Fruit fly (Drosophila melanogaster) whole organism, embryonic: ENCODE measurements around the gene CG7378.

Experiments used
- Aef1 ChIP-seq: fragments of 200-800 bp; sonication (Bioruptor generic); IDR thresholded peaks from 3 replicates; pipeline ENCODE4 v1.3.6; 2022; ENCODE audit warnings: missing biosample characterization, missing genetic modification characterization
- CG1024 ChIP-seq: fragments of 200-800 bp; sonication (Bioruptor generic); IDR thresholded peaks from 2 replicates; pipeline ENCODE4 v1.3.6; 2022; ENCODE audit warnings: missing biosample characterization, missing genetic modification characterization
- CG10959 ChIP-seq: fragments of 200-800 bp; sonication (Bioruptor generic); IDR thresholded peaks from 2 replicates; pipeline ENCODE4 v1.3.6; 2022; ENCODE audit warnings: missing biosample characterization, missing genetic modification characterization
- CG11456 ChIP-seq: fragments of 200-800 bp; sonication (Bioruptor generic); IDR thresholded peaks from 3 replicates; pipeline ENCODE4 v1.3.6; 2022; ENCODE audit warnings: missing biosample characterization, missing genetic modification characterization
- CG12236 ChIP-seq: fragments of 200-800 bp; sonication (Bioruptor generic); optimal IDR thresholded peaks from 2 replicates; lab custom pipeline; 2016; ENCODE audit warnings: missing biosample characterization, missing genetic modification characterization
- CG12942 ChIP-seq: fragments of 200-800 bp; sonication (Bioruptor generic); optimal IDR thresholded peaks from 3 replicates; lab custom pipeline; 2016; ENCODE audit warnings: missing biosample characterization, missing genetic modification characterization
- CG1647 ChIP-seq: fragments of 200-800 bp; sonication (Bioruptor generic); optimal IDR thresholded peaks from 3 replicates; lab custom pipeline; 2016; ENCODE audit warnings: missing biosample characterization, missing genetic modification characterization
- CG16813 ChIP-seq: fragments of 200-800 bp; sonication (Bioruptor generic); IDR thresholded peaks from 3 replicates; pipeline ENCODE4 v1.3.6; 2022; ENCODE audit warnings: missing biosample characterization, missing genetic modification characterization; ENCODE audit not compliant: partially characterized antibody
- CG17612 ChIP-seq: fragments of 200-800 bp; sonication (Bioruptor generic); IDR thresholded peaks from 2 replicates; pipeline ENCODE4 v1.3.6; 2022; ENCODE audit warnings: missing biosample characterization, missing genetic modification characterization
- CG17829 ChIP-seq: fragments of 200-800 bp; optimal IDR thresholded peaks from 2 replicates; lab custom pipeline; 2019; ENCODE audit warnings: missing biosample characterization, mild to moderate bottlenecking, missing genetic modification characterization, moderate library complexity
- CG18011 ChIP-seq: fragments of 200-800 bp; sonication (Bioruptor generic); optimal IDR thresholded peaks from 2 replicates; lab custom pipeline; 2017; ENCODE audit warnings: missing biosample characterization, missing genetic modification characterization, mild to moderate bottlenecking, moderate library complexity, missing genotype
- CG18262 ChIP-seq: fragments of 200-800 bp; optimal IDR thresholded peaks from 3 replicates; lab custom pipeline; 2019; ENCODE audit warnings: missing biosample characterization, mild to moderate bottlenecking, missing genetic modification characterization, moderate library complexity
- CG3407 ChIP-seq: fragments of 200-800 bp; sonication (Bioruptor generic); optimal IDR thresholded peaks from 2 replicates; lab custom pipeline; 2018; ENCODE audit warnings: missing biosample characterization, mild to moderate bottlenecking, missing genetic modification characterization
- CG4360 ChIP-seq: fragments of 200-800 bp; sonication (Bioruptor generic); IDR thresholded peaks from 2 replicates; pipeline ENCODE4 v1.3.6; 2022; ENCODE audit warnings: missing biosample characterization, missing genetic modification characterization
- CG4424 ChIP-seq: fragments of 200-800 bp; sonication (Bioruptor generic); optimal IDR thresholded peaks from 3 replicates; lab custom pipeline; 2016; ENCODE audit warnings: missing biosample characterization, missing genetic modification characterization
- CG4820 ChIP-seq: fragments of 200-800 bp; sonication (Bioruptor generic); optimal IDR thresholded peaks from 3 replicates; lab custom pipeline; 2016; ENCODE audit warnings: missing biosample characterization, missing genetic modification characterization
- CG8478 ChIP-seq: fragments of >200 bp; optimal IDR thresholded peaks from 2 replicates; lab custom pipeline; 2018
- CG8765 ChIP-seq: fragments of 200-800 bp; sonication (Bioruptor generic); IDR thresholded peaks from 2 replicates; pipeline ENCODE4 v1.3.6; 2022; ENCODE audit warnings: missing biosample characterization, missing genetic modification characterization
- Dek ChIP-seq: fragments of 200-800 bp; sonication (Bioruptor generic); optimal IDR thresholded peaks from 3 replicates; lab custom pipeline; 2019; ENCODE audit warnings: missing biosample characterization, mild to moderate bottlenecking, missing genetic modification characterization, moderate library complexity
- ERR ChIP-seq: fragments of 200-800 bp; sonication (Bioruptor generic); optimal IDR thresholded peaks from 2 replicates; lab custom pipeline; 2016; ENCODE audit warnings: missing biosample characterization, missing genetic modification characterization
- Elba2 ChIP-seq: fragments of 200-800 bp; sonication (Bioruptor generic); optimal IDR thresholded peaks from 3 replicates; lab custom pipeline; 2016; ENCODE audit warnings: missing biosample characterization, missing genetic modification characterization
- Fer2 ChIP-seq: fragments of 200-800 bp; sonication (Bioruptor generic); optimal IDR thresholded peaks from 2 replicates; lab custom pipeline; 2018; ENCODE audit warnings: missing biosample characterization, mild to moderate bottlenecking, missing genetic modification characterization, moderate library complexity
- MESR4 ChIP-seq: fragments of 200-800 bp; sonication (Bioruptor generic); optimal IDR thresholded peaks from 2 replicates; lab custom pipeline; 2018; ENCODE audit warnings: missing biosample characterization, mild to moderate bottlenecking, missing genetic modification characterization, moderate library complexity
- Med ChIP-seq: fragments of 200-800 bp; sonication (Bioruptor generic); peaks from one replicate; lab custom pipeline; 2016; ENCODE audit warnings: missing biosample characterization, missing genetic modification characterization, mild to moderate bottlenecking, inconsistent platforms, moderate library complexity
- Meics ChIP-seq: fragments of 200-800 bp; sonication (Bioruptor generic); optimal IDR thresholded peaks from 2 replicates; lab custom pipeline; 2017; ENCODE audit warnings: missing biosample characterization, mild to moderate bottlenecking, missing genetic modification characterization
- Myb ChIP-seq: fragments of 200-800 bp; sonication (Bioruptor generic); optimal IDR thresholded peaks from 2 replicates; lab custom pipeline; 2016; ENCODE audit warnings: missing biosample characterization, missing genetic modification characterization
- Opbp ChIP-seq: fragments of 200-800 bp; sonication (Bioruptor generic); IDR thresholded peaks from 3 replicates; pipeline ENCODE4 v1.3.6; 2022; ENCODE audit warnings: missing biosample characterization, missing genetic modification characterization; ENCODE audit not compliant: partially characterized antibody
- Poxn ChIP-seq: fragments of 200-800 bp; sonication (Bioruptor generic); IDR thresholded peaks from 2 replicates; pipeline ENCODE4 v1.3.6; 2022; ENCODE audit warnings: missing biosample characterization, missing genetic modification characterization
- abd-A ChIP-seq: fragments of 200-800 bp; sonication (Bioruptor generic); optimal IDR thresholded peaks from 3 replicates; lab custom pipeline; 2019; ENCODE audit warnings: missing biosample characterization, mild to moderate bottlenecking, missing genetic modification characterization, moderate library complexity
- ac ChIP-seq: fragments of 200-800 bp; sonication (Bioruptor generic); optimal IDR thresholded peaks from 3 replicates; lab custom pipeline; 2017; ENCODE audit warnings: missing biosample characterization, mild to moderate bottlenecking, missing genetic modification characterization
- chinmo ChIP-seq: fragments of 200-800 bp; sonication (Bioruptor generic); IDR thresholded peaks from 4 replicates; pipeline ENCODE4 v1.3.6; 2022; ENCODE audit warnings: missing biosample characterization, missing genetic modification characterization; ENCODE audit not compliant: partially characterized antibody
- chm ChIP-seq: fragments of 200-800 bp; sonication (Bioruptor generic); IDR thresholded peaks from 2 replicates; pipeline ENCODE4 v1.3.6; 2022; ENCODE audit warnings: missing biosample characterization, missing genetic modification characterization
- dmrt11E ChIP-seq: fragments of 200-800 bp; sonication (Bioruptor generic); optimal IDR thresholded peaks from 3 replicates; lab custom pipeline; 2018; ENCODE audit warnings: missing biosample characterization, mild to moderate bottlenecking, missing genetic modification characterization, moderate library complexity
- exex ChIP-seq: fragments of 200-800 bp; sonication (Bioruptor generic); optimal IDR thresholded peaks from 4 replicates; lab custom pipeline; 2018; ENCODE audit warnings: missing biosample characterization, mild to moderate bottlenecking, missing genetic modification characterization, moderate library complexity
- gt ChIP-seq: fragments of 200-800 bp; sonication (Bioruptor generic); IDR thresholded peaks from 2 replicates; pipeline ENCODE4 v1.3.6; 2022; ENCODE audit warnings: missing biosample characterization, missing genetic modification characterization
- her ChIP-seq: fragments of 200-800 bp; sonication (Bioruptor generic); optimal IDR thresholded peaks from 2 replicates; lab custom pipeline; 2016; ENCODE audit warnings: missing biosample characterization, missing genetic modification characterization
- kah ChIP-seq: fragments of 200-800 bp; sonication (Bioruptor generic); optimal IDR thresholded peaks from 2 replicates; lab custom pipeline; 2018; ENCODE audit warnings: missing biosample characterization, mild to moderate bottlenecking, missing genetic modification characterization
- ken ChIP-seq: fragments of 200-800 bp; sonication (Bioruptor generic); IDR thresholded peaks from 3 replicates; pipeline ENCODE4 v1.3.6; 2022; ENCODE audit warnings: missing biosample characterization, missing genetic modification characterization
- kni ChIP-seq: fragments of 200-800 bp; sonication (Bioruptor generic); optimal IDR thresholded peaks from 3 replicates; lab custom pipeline; 2017; ENCODE audit warnings: mild to moderate bottlenecking, missing biosample characterization, missing genetic modification reagents, missing genetic modification characterization
- mirr ChIP-seq: fragments of 200-800 bp; sonication (Bioruptor generic); optimal IDR thresholded peaks from 3 replicates; lab custom pipeline; 2018; ENCODE audit warnings: missing biosample characterization, mild to moderate bottlenecking, missing genetic modification characterization
- mld ChIP-seq: fragments of 200-800 bp; sonication (Bioruptor generic); IDR thresholded peaks from 3 replicates; pipeline ENCODE4 v1.3.6; 2022; ENCODE audit warnings: missing biosample characterization, missing genetic modification characterization; ENCODE audit not compliant: partially characterized antibody
- nmo ChIP-seq: fragments of 200-800 bp; sonication (Bioruptor generic); optimal IDR thresholded peaks from 2 replicates; lab custom pipeline; 2018; ENCODE audit warnings: missing biosample characterization, mild to moderate bottlenecking, missing genetic modification characterization, moderate library complexity
- prd ChIP-seq, 3 experiments: fragments of >200 bp in 2 of 3; fragments of 200-800 bp in 1 of 3; sonication (Bioruptor generic) in 1 of 3; optimal IDR thresholded peaks in 2 of 3; IDR thresholded peaks in 1 of 3; 2 replicates in 2 of 3; 3 replicates in 1 of 3; pipeline versions ENCODE4 v1.3.6 to Lab custom; 2017 to 2022; ENCODE audit warnings: missing biosample characterization in 1 of 3, missing genetic modification characterization in 1 of 3
- sd ChIP-seq: fragments of 200-800 bp; sonication (Bioruptor generic); optimal IDR thresholded peaks from 3 replicates; lab custom pipeline; 2018; ENCODE audit warnings: missing biosample characterization, mild to moderate bottlenecking, missing genetic modification characterization, moderate library complexity
- sisA ChIP-seq: fragments of 200-800 bp; sonication (Bioruptor generic); IDR thresholded peaks from 2 replicates; pipeline ENCODE4 v1.3.6; 2022; ENCODE audit warnings: missing biosample characterization, missing genetic modification characterization
- twi ChIP-seq: fragments of 200-800 bp; optimal IDR thresholded peaks from 2 replicates; lab custom pipeline; 2019; ENCODE audit warnings: missing biosample characterization, mild to moderate bottlenecking, missing genetic modification characterization, moderate library complexity
- unc-4 ChIP-seq: fragments of 200-800 bp; sonication (Bioruptor generic); IDR thresholded peaks from 2 replicates; pipeline ENCODE4 v1.3.6; 2022; ENCODE audit warnings: missing biosample characterization, missing genetic modification characterization; ENCODE audit not compliant: partially characterized antibody
- usp ChIP-seq: fragments of >200 bp; optimal IDR thresholded peaks from 2 replicates; lab custom pipeline; 2017; ENCODE audit warnings: missing biosample characterization, missing genetic modification characterization
- wdn ChIP-seq: fragments of 200-800 bp; sonication (Bioruptor generic); IDR thresholded peaks from 2 replicates; pipeline ENCODE4 v1.3.6; 2022; ENCODE audit warnings: missing biosample characterization, missing genetic modification characterization
- wor ChIP-seq: fragments of 200-800 bp; sonication (Bioruptor generic); IDR thresholded peaks from 2 replicates; pipeline ENCODE4 v1.3.6; 2022; ENCODE audit warnings: missing biosample characterization, missing genetic modification characterization
- zen2 ChIP-seq: fragments of 200-800 bp; sonication (Bioruptor generic); IDR thresholded peaks from 3 replicates; pipeline ENCODE4 v1.3.6; 2022; ENCODE audit warnings: missing biosample characterization, missing genetic modification characterization; ENCODE audit not compliant: partially characterized antibody

CG7378 gene

dm6 chrX:18857916-18858315, 42.3 kb upstream of the CG7378 start, which contains the start of gene Usp39 (continued):
- TF ChIP-seq kah (GFP tag; lab: Kevin White, UChicago), result no peak
- no peak for TF ChIP-seq gt (GFP tag; lab: Robert Waterston, UW)
- TF ChIP-seq abd-A (tag; lab: Kevin White, UChicago), result no peak
- TF ChIP-seq kni (GFP tag; lab: Kevin White, UChicago), result no peak
- TF ChIP-seq wdn (GFP tag; lab: Robert Waterston, UW), result no peak
- no peak for TF ChIP-seq CG8478 (lab: Kevin White, UChicago)
- no peak for TF ChIP-seq ERR (GFP tag; lab: Kevin White, UChicago)
- no peak for TF ChIP-seq CG17612 (GFP tag; lab: Robert Waterston, UW)
- TF ChIP-seq Aef1 (GFP tag; lab: Robert Waterston, UW), result no peak
- TF ChIP-seq mirr (GFP tag; lab: Kevin White, UChicago), result no peak
- TF ChIP-seq CG1647, result no peak
- no peak for TF ChIP-seq ac (GFP tag; lab: Kevin White, UChicago)
- TF ChIP-seq CG18011 (GFP tag; lab: Kevin White, UChicago), result no peak
- TF ChIP-seq sisA (GFP tag; lab: Robert Waterston, UW), result no peak
- TF ChIP-seq CG4820 (GFP tag; lab: Kevin White, UChicago), result no peak
- no peak for TF ChIP-seq Dek (tag; lab: Kevin White, UChicago)
- TF ChIP-seq Elba2 (GFP tag; lab: Kevin White, UChicago), result no peak
- TF ChIP-seq zen2, result peak; percentile 12; the same call in 1 of the 3 replicates
- no peak for TF ChIP-seq wor
- no peak for TF ChIP-seq Med (GFP tag; lab: Kevin White, UChicago)
- no peak for TF ChIP-seq CG17829
- peak; percentile 26 for TF ChIP-seq dmrt11E (tag; lab: Kevin White, UChicago)
- TF ChIP-seq MESR4, result peak; percentile 26
- TF ChIP-seq prd (optimal IDR thresholded peaks at IDR 0.05; lab: Kevin White, UChicago), result no peak
- TF ChIP-seq prd (GFP tag; IDR thresholded peaks at IDR 0.05; lab: Robert Waterston, UW), result no peak
- TF ChIP-seq CG10959, result no peak
- TF ChIP-seq Meics, result no peak
- peak; percentile 60; the same call in 2 of the 3 replicates for TF ChIP-seq mld
- no peak for TF ChIP-seq sd (tag; lab: Kevin White, UChicago)
- TF ChIP-seq chm (GFP tag; lab: Robert Waterston, UW), result no peak
- no peak for TF ChIP-seq exex (tag; lab: Kevin White, UChicago)
- TF ChIP-seq Opbp, result 0 out of 3 replicates have a peak, but pooled peaks have one; percentile 21
- no peak for TF ChIP-seq usp (GFP tag; lab: Kevin White, UChicago)
- TF ChIP-seq CG11456, result peak; percentile 46; the same call in 1 of the 3 replicates
- no peak for TF ChIP-seq ken
- peak; percentile 59 for TF ChIP-seq CG16813 (GFP tag; lab: Robert Waterston, UW)
- TF ChIP-seq chinmo (GFP tag; lab: Robert Waterston, UW), result no peak
- peak; percentile 51 for TF ChIP-seq nmo (GFP tag; lab: Kevin White, UChicago)
- no peak for TF ChIP-seq CG12942 (GFP tag; lab: Kevin White, UChicago)
- TF ChIP-seq Fer2 (tag; lab: Kevin White, UChicago), result no peak
- no peak for TF ChIP-seq CG8765 (GFP tag; lab: Robert Waterston, UW)
- TF ChIP-seq CG1024 (GFP tag; lab: Robert Waterston, UW), result peak; percentile 71; the same call in 1 of the 2 replicates
- TF ChIP-seq unc-4 (GFP tag; lab: Robert Waterston, UW), result peak; percentile 46; the same call in 1 of the 2 replicates
- no peak for TF ChIP-seq CG4360 (GFP tag; lab: Robert Waterston, UW)
- TF ChIP-seq Myb, result no peak
- TF ChIP-seq CG3407 (GFP tag; lab: Kevin White, UChicago), result no peak
- no peak for TF ChIP-seq CG18262 (tag; lab: Kevin White, UChicago)
- no peak for TF ChIP-seq Poxn (GFP tag; lab: Robert Waterston, UW)
- TF ChIP-seq her (GFP tag; lab: Kevin White, UChicago), result no peak
- TF ChIP-seq CG4424, result no peak
- no peak for TF ChIP-seq twi (tag; lab: Kevin White, UChicago)
- TF ChIP-seq CG12236 (GFP tag; lab: Kevin White, UChicago), result no peak
